Fruit fly (Drosophila melanogaster) whole organism, embryonic: ENCODE data around the gene CG32816.

Experiments used
- CG17568 ChIP-seq: fragments of 200-800 bp; sonication (Bioruptor generic); optimal IDR thresholded peaks from 2 replicates; lab custom pipeline; 2018; ENCODE audit warnings: missing biosample characterization, mild to moderate bottlenecking, missing genetic modification characterization, moderate library complexity
- CG8359 ChIP-seq: fragments of 200-800 bp; sonication (Bioruptor generic); optimal IDR thresholded peaks from 2 replicates; lab custom pipeline; 2017; ENCODE audit warnings: missing biosample characterization, mild to moderate bottlenecking, missing genetic modification characterization, borderline replicate concordance
- D19A ChIP-seq: fragments of 200-800 bp; optimal IDR thresholded peaks from 3 replicates; lab custom pipeline; 2019; ENCODE audit warnings: missing biosample characterization, mild to moderate bottlenecking, missing genetic modification characterization, moderate library complexity
- Dll ChIP-seq: fragments of 200-800 bp; sonication (Bioruptor generic); IDR thresholded peaks from 4 replicates; pipeline ENCODE4 v1.3.6; 2022; ENCODE audit warnings: missing biosample characterization, missing genetic modification characterization; ENCODE audit not compliant: partially characterized antibody
- Rx ChIP-seq: fragments of 200-800 bp; sonication (Bioruptor generic); IDR thresholded peaks from 2 replicates; pipeline ENCODE4 v1.3.6; 2022; ENCODE audit warnings: missing biosample characterization, missing genetic modification characterization
- Spps ChIP-seq: fragments of 200-800 bp; sonication (Bioruptor generic); optimal IDR thresholded peaks from 2 replicates; lab custom pipeline; 2018; ENCODE audit warnings: missing biosample characterization, mild to moderate bottlenecking, missing genetic modification characterization
- Sry-δ ChIP-seq: fragments of 200-800 bp; sonication (Bioruptor generic); optimal IDR thresholded peaks from 2 replicates; lab custom pipeline; 2016; ENCODE audit warnings: missing biosample characterization, missing genetic modification characterization
- aop ChIP-seq: fragments of 200-800 bp; sonication (Bioruptor generic); IDR thresholded peaks from 2 replicates; pipeline ENCODE4 v1.3.6; 2022; ENCODE audit warnings: missing biosample characterization, missing genetic modification characterization
- hkb ChIP-seq, 2 experiments: fragments of 200-800 bp in 1 of 2; fragments of >200 bp in 1 of 2; sonication (Bioruptor generic) in 1 of 2; IDR thresholded peaks in 1 of 2; optimal IDR thresholded peaks in 1 of 2; 2 replicates each; pipeline versions ENCODE4 v1.3.6 to Lab custom; 2017 to 2022; ENCODE audit warnings: missing biosample characterization in 1 of 2, missing genetic modification characterization in 1 of 2
- sens ChIP-seq: fragments of 200-800 bp; sonication (Bioruptor generic); peaks from one replicate; lab custom pipeline; 2016; ENCODE audit warnings: missing biosample characterization, missing genetic modification characterization
- tll ChIP-seq, 2 experiments: fragments of 200-800 bp in 1 of 2; fragments of >200 bp in 1 of 2; sonication (Bioruptor generic) in 1 of 2; optimal IDR thresholded peaks; 2 replicates each; lab custom pipeline; 2017 to 2019; ENCODE audit warnings: missing biosample characterization in 2 of 2, missing genetic modification characterization in 2 of 2, mild to moderate bottlenecking in 1 of 2, moderate library complexity in 1 of 2
- toy ChIP-seq: fragments of 200-800 bp; sonication (Bioruptor generic); IDR thresholded peaks from 2 replicates; pipeline ENCODE4 v1.3.6; 2022; ENCODE audit warnings: missing biosample characterization, missing genetic modification characterization

DNA sequence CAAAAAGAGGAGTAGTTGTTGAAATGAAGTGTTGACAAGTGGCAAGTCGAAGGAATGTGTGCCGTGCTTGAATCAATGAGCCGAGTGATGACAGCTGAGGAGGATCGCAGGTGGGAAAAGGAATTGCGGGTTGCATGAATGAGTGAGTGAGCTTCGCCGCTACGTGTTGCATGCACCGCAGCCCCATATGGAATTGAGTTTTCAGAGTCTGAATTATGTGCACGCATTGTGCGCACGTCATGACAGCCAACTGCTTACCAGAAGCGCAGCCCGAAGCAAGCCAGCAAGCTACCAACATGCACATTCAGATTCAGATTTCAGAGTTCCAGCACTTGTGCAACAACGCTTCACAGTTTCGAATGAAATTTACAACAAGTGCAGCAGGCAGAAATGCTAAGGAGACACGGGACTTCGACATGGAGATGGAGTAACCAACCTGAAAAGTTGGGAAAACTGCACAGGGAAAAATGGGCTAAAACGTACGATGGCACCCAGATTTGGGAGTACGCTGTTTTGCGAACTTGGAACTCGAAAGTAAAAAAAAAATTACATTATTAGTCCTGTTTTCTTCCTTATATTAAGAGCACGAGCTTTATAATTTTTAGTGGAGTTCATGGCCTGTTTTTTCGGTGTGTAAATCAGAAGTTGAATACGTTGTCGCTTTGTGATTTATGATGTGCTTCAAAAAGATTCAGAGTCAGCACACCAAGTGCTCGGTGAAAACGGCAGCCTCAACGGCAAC, 84.6 kb downstream of the CG32816 start:
- TF ChIP-seq Sry-δ (GFP tag; lab: Kevin White, UChicago), result no peak
- no peak for TF ChIP-seq tll (GFP tag; optimal IDR thresholded peaks at IDR 0.05; lab: Kevin White, UChicago)
- TF ChIP-seq Rx (GFP tag; lab: Robert Waterston, UW), result no peak
- TF ChIP-seq toy (GFP tag; lab: Robert Waterston, UW), result no peak
- TF ChIP-seq D19A (tag; lab: Kevin White, UChicago), result no peak
- no peak for TF ChIP-seq Spps (tag; lab: Kevin White, UChicago)
- no peak for TF ChIP-seq sens (GFP tag; lab: Kevin White, UChicago)
- no peak for TF ChIP-seq CG17568
- no peak for TF ChIP-seq CG8359 (GFP tag; lab: Kevin White, UChicago)
- TF ChIP-seq aop (GFP tag; lab: Robert Waterston, UW), result no peak
- TF ChIP-seq hkb (optimal IDR thresholded peaks at IDR 0.05; lab: Kevin White, UChicago), result no peak
- TF ChIP-seq hkb (GFP tag; IDR thresholded peaks at IDR 0.05; lab: Robert Waterston, UW), result no peak
- no peak for TF ChIP-seq Dll (GFP tag; lab: Robert Waterston, UW)
